7 worm cellular contexts compared by ENCODE assay signal in the genomic region with DNA sequence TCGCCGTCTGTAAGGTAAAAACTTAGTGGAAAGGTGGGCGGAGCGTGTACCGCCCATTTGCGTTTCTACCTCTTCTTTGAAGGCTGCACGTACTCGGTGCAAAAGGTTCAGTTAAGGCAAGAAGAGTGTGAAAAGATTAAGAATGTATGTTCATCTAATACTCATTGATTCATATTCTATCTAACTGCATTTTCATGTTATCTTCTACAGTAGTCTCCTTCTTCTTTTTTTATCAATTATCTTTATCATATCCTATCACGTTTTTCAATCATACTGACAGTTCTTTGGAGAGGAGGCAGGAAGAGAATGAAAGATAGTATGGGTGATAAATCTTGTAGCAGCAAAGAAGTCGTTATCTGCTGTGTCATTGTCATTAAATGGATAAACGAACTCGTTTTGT.
A peak's percentile ranks its signal among the peaks of the same experiment; 100 is the strongest.
TF ChIP-seq lines count a peak whose summit lies in the region.

No protein-coding gene starts in this region.

TF ChIP-seq in whole organism, L1 larva, 84 proteins besides CTCF, POLR2A, EP300 and RAD21 (continues in another document):
- TF ChIP-seq lsy-2 (tag; optimal IDR thresholded peaks at IDR 0.05; lab: Kevin White, UChicago) = peak; percentile 65 to 81
- no peak for TF ChIP-seq ceh-63 (GFP tag; optimal IDR thresholded peaks at IDR 0.05; lab: Kevin White, UChicago)
- no peak for TF ChIP-seq nhr-76 (tag; optimal IDR thresholded peaks at IDR 0.05; lab: Kevin White, UChicago)
- TF ChIP-seq nhr-71 (tag; optimal IDR thresholded peaks at IDR 0.05; lab: Kevin White, UChicago) = peak; percentile 82
- no peak for TF ChIP-seq unc-86 (tag; optimal IDR thresholded peaks at IDR 0.05; lab: Kevin White, UChicago)
- peak; percentile 65 for TF ChIP-seq nhr-47 (tag; optimal IDR thresholded peaks at IDR 0.05; lab: Kevin White, UChicago)
- TF ChIP-seq nhr-85 (tag; lab: Kevin White, UChicago) = peak; percentile 98
- no peak for TF ChIP-seq alr-1 (tag; optimal IDR thresholded peaks at IDR 0.05; lab: Kevin White, UChicago; ENCODE audit: borderline replicate concordance)
- TF ChIP-seq C16A3.4 (tag; optimal IDR thresholded peaks at IDR 0.05; lab: Kevin White, UChicago) = peak; percentile 34
- no peak for TF ChIP-seq efl-3 (GFP tag; optimal IDR thresholded peaks at IDR 0.05; lab: Kevin White, UChicago)
- peak; percentile 59 for TF ChIP-seq snu-23 (GFP tag; optimal IDR thresholded peaks at IDR 0.05; lab: Kevin White, UChicago)
- no peak for TF ChIP-seq fkh-8 (tag; optimal IDR thresholded peaks at IDR 0.05; lab: Kevin White, UChicago)
- no peak for TF ChIP-seq isw-1 (GFP tag; IDR thresholded peaks at IDR 0.05; lab: Robert Waterston, UW)

TF ChIP-seq in whole organism, L2 larva, 48 proteins besides CTCF, POLR2A, EP300 and RAD21 (continues in another document):
- TF ChIP-seq snpc-4 (tag; optimal IDR thresholded peaks at IDR 0.05; lab: Kevin White, UChicago) = no peak
- TF ChIP-seq peb-1 (tag; optimal IDR thresholded peaks at IDR 0.05; lab: Kevin White, UChicago) = no peak
- TF ChIP-seq mbf-1 (tag; optimal IDR thresholded peaks at IDR 0.05; lab: Kevin White, UChicago) = no peak
- no peak for TF ChIP-seq sem-4 (tag; optimal IDR thresholded peaks at IDR 0.05; lab: Kevin White, UChicago)
- peak; percentile 33 for TF ChIP-seq nhr-129 (tag; optimal IDR thresholded peaks at IDR 0.05; lab: Kevin White, UChicago)
- no peak for TF ChIP-seq ceh-16 (tag; optimal IDR thresholded peaks at IDR 0.05; lab: Kevin White, UChicago)
- TF ChIP-seq nhr-237 (tag; optimal IDR thresholded peaks at IDR 0.05; lab: Kevin White, UChicago) = no peak
- TF ChIP-seq dmd-4 (tag; optimal IDR thresholded peaks at IDR 0.05; lab: Kevin White, UChicago) = no peak
- no peak for TF ChIP-seq ztf-11 (tag; optimal IDR thresholded peaks at IDR 0.05; lab: Kevin White, UChicago)
- peak; percentile 73 for TF ChIP-seq egl-27 (tag; optimal IDR thresholded peaks at IDR 0.05; lab: Kevin White, UChicago)
- peak; percentile 46 for TF ChIP-seq fos-1 (tag; optimal IDR thresholded peaks at IDR 0.05; lab: Kevin White, UChicago)
- TF ChIP-seq skn-1 (tag; optimal IDR thresholded peaks at IDR 0.05; lab: Kevin White, UChicago) = no peak
- TF ChIP-seq ceh-82 (tag; optimal IDR thresholded peaks at IDR 0.05; lab: Kevin White, UChicago) = no peak

TF ChIP-seq in whole organism, L3 larva, 47 proteins besides CTCF, POLR2A, EP300 and RAD21 (continues in another document):
- TF ChIP-seq ztf-4 (tag; optimal IDR thresholded peaks at IDR 0.05; lab: Kevin White, UChicago) (no peak), nhr-28 (tag; optimal IDR thresholded peaks at IDR 0.05; lab: Kevin White, UChicago) (no peak), egl-5 (tag; optimal IDR thresholded peaks at IDR 0.05; lab: Kevin White, UChicago) (no peak), nhr-11 (tag; optimal IDR thresholded peaks at IDR 0.05; lab: Kevin White, UChicago) (no peak), fkh-10 (GFP tag; optimal IDR thresholded peaks at IDR 0.05; lab: Kevin White, UChicago) (no peak), pha-4 (tag; optimal IDR thresholded peaks at IDR 0.05; lab: Kevin White, UChicago) (no peak), ceh-16 (tag; optimal IDR thresholded peaks at IDR 0.05; lab: Kevin White, UChicago) (no peak), nhr-76 (tag; optimal IDR thresholded peaks at IDR 0.05; lab: Kevin White, UChicago) (no peak), ZK546.5 (tag; optimal IDR thresholded peaks at IDR 0.05; lab: Kevin White, UChicago) (no peak), eor-1 (tag; optimal IDR thresholded peaks at IDR 0.05; lab: Kevin White, UChicago) (no peak), nhr-67 (tag; optimal IDR thresholded peaks at IDR 0.05; lab: Kevin White, UChicago) (no peak), unc-39 (tag; optimal IDR thresholded peaks at IDR 0.05; lab: Kevin White, UChicago) (no peak), ama-1 (optimal IDR thresholded peaks at IDR 0.05; lab: Kevin White, UChicago) (no peak), mdl-1 (tag; optimal IDR thresholded peaks at IDR 0.05; lab: Kevin White, UChicago) (peak; percentile 59)

TF ChIP-seq in whole organism, L4 larva, 104 proteins besides CTCF, POLR2A, EP300 and RAD21 (continues in another document):
- TF ChIP-seq madf-5 (GFP tag; IDR thresholded peaks at IDR 0.05; lab: Robert Waterston, UW) (no peak), dpl-1 (GFP tag; optimal IDR thresholded peaks at IDR 0.05; lab: Kevin White, UChicago) (no peak), nhr-77 (tag; optimal IDR thresholded peaks at IDR 0.05; lab: Kevin White, UChicago) (no peak), mdl-1 (tag; optimal IDR thresholded peaks at IDR 0.05; lab: Kevin White, UChicago) (peak; percentile 31 to 86), tra-1 (GFP tag; IDR thresholded peaks at IDR 0.05; lab: Robert Waterston, UW) (peak; percentile 41; the same call in 1 of the 2 replicates), F49E8.2 (tag; optimal IDR thresholded peaks at IDR 0.05; lab: Kevin White, UChicago; ENCODE audit: borderline replicate concordance) (no peak), Y5F2A.4 (GFP tag; optimal IDR thresholded peaks at IDR 0.05; lab: Kevin White, UChicago) (no peak), tag-97 (GFP tag; IDR thresholded peaks at IDR 0.05; lab: Robert Waterston, UW) (no peak), saeg-2 (GFP tag; IDR thresholded peaks at IDR 0.05; lab: Robert Waterston, UW) (0 out of 2 replicates have a peak, but pooled peaks have one; percentile 15), daf-8 (GFP tag; IDR thresholded peaks at IDR 0.05; lab: Robert Waterston, UW) (no peak), snpc-4 (tag; optimal IDR thresholded peaks at IDR 0.05; lab: Kevin White, UChicago) (no peak), zfp-2 (tag; optimal IDR thresholded peaks at IDR 0.05; lab: Kevin White, UChicago) (no peak), unc-130 (GFP tag; optimal IDR thresholded peaks at IDR 0.05; lab: Kevin White, UChicago) (no peak)

TF ChIP-seq in whole organism, late embryonic, 69 proteins besides CTCF, POLR2A, EP300 and RAD21:
- TF ChIP-seq elt-2 (tag; optimal IDR thresholded peaks at IDR 0.05; lab: Kevin White, UChicago) (peak; percentile 15), elt-4 (tag; optimal IDR thresholded peaks at IDR 0.05; lab: Kevin White, UChicago) (no peak), sox-2 (GFP tag; IDR thresholded peaks at IDR 0.05; lab: Robert Waterston, UW) (no peak), lin-11 (tag; optimal IDR thresholded peaks at IDR 0.05; lab: Kevin White, UChicago) (no peak), pha-4 (tag; optimal IDR thresholded peaks at IDR 0.05; lab: Kevin White, UChicago) (no peak), unc-3 (GFP tag; conservative IDR thresholded peaks at IDR 0.05; lab: Robert Waterston, UW) (no peak), unc-3 (tag; optimal IDR thresholded peaks at IDR 0.05; lab: Kevin White, UChicago) (no peak), ceh-2 (tag; optimal IDR thresholded peaks at IDR 0.05; lab: Kevin White, UChicago) (no peak)

TF ChIP-seq in whole organism, mixed stage, embryonic, 35 proteins besides CTCF, POLR2A, EP300 and RAD21:
- TF ChIP-seq ceh-43 (GFP tag; optimal IDR thresholded peaks at IDR 0.05; lab: Kevin White, UChicago) (no peak), bed-3 (GFP tag; optimal IDR thresholded peaks at IDR 0.05; lab: Kevin White, UChicago) (no peak), nhr-76 (tag; optimal IDR thresholded peaks at IDR 0.05; lab: Kevin White, UChicago) (no peak), pha-4 (tag; optimal IDR thresholded peaks at IDR 0.05; lab: Kevin White, UChicago) (no peak), M03D4.4 (tag; optimal IDR thresholded peaks at IDR 0.05; lab: Kevin White, UChicago) (no peak), elt-3 (tag; optimal IDR thresholded peaks at IDR 0.05; lab: Kevin White, UChicago) (peak; percentile 79), lin-32 (GFP tag; optimal IDR thresholded peaks at IDR 0.05; lab: Kevin White, UChicago) (no peak), ham-2 (GFP tag; optimal IDR thresholded peaks at IDR 0.05; lab: Kevin White, UChicago) (peak; percentile 10), flh-1 (GFP tag; optimal IDR thresholded peaks at IDR 0.05; lab: Kevin White, UChicago) (no peak), elt-1 (tag; optimal IDR thresholded peaks at IDR 0.05; lab: Kevin White, UChicago; ENCODE audit: borderline replicate concordance, insufficient read depth) (peak; percentile 83), unc-62 (GFP tag; optimal IDR thresholded peaks at IDR 0.05; lab: Kevin White, UChicago) (peak; percentile 35)

TF ChIP-seq in whole organism, young adult, 124 proteins besides CTCF, POLR2A, EP300 and RAD21:
- no peak for TF ChIP-seq aptf-3 (GFP tag; IDR thresholded peaks at IDR 0.05; lab: Robert Waterston, UW)
- no peak for TF ChIP-seq rec-8 (tag; optimal IDR thresholded peaks at IDR 0.05; lab: Kevin White, UChicago)
- peak; percentile 22 for TF ChIP-seq F22D6.2 (tag; optimal IDR thresholded peaks at IDR 0.05; lab: Kevin White, UChicago)
- TF ChIP-seq madf-6 (GFP tag; IDR thresholded peaks at IDR 0.05; lab: Robert Waterston, UW) = no peak
- peak; percentile 18 for TF ChIP-seq attf-5 (GFP tag; optimal IDR thresholded peaks at IDR 0.05; lab: Kevin White, UChicago)
- TF ChIP-seq die-1 (tag; optimal IDR thresholded peaks at IDR 0.05; lab: Kevin White, UChicago) = peak; percentile 12
- 0 out of 2 replicates have a peak, but pooled peaks have one; percentile 11 for TF ChIP-seq rcor-1 (GFP tag; IDR thresholded peaks at IDR 0.05; lab: Robert Waterston, UW)
- peak; percentile 35; the same call in 1 of the 2 replicates for TF ChIP-seq hmg-1.2 (GFP tag; IDR thresholded peaks at IDR 0.05; lab: Robert Waterston, UW)
- no peak for TF ChIP-seq Y53G8AR.9 (GFP tag; conservative IDR thresholded peaks at IDR 0.05; lab: Robert Waterston, UW)
- TF ChIP-seq rpc-1 (optimal IDR thresholded peaks at IDR 0.05; lab: Kevin White, UChicago) = no peak
- no peak for TF ChIP-seq rpc-1 (tag; optimal IDR thresholded peaks at IDR 0.05; lab: Kevin White, UChicago)
- no peak for TF ChIP-seq cebp-1 (GFP tag; IDR thresholded peaks at IDR 0.05; lab: Robert Waterston, UW)
- peak; percentile 5 for TF ChIP-seq cebp-1 (tag; optimal IDR thresholded peaks at IDR 0.05; lab: Kevin White, UChicago)
- peak; percentile 7 for TF ChIP-seq atf-7 (tag; optimal IDR thresholded peaks at IDR 0.05; lab: Kevin White, UChicago)
- peak; percentile 60 for TF ChIP-seq nhr-80 (tag; optimal IDR thresholded peaks at IDR 0.05; lab: Kevin White, UChicago)
- TF ChIP-seq lin-40 (tag; optimal IDR thresholded peaks at IDR 0.05; lab: Kevin White, UChicago) = peak; percentile 60
- TF ChIP-seq somi-1 (GFP tag; optimal IDR thresholded peaks at IDR 0.05; lab: Kevin White, UChicago) = peak; percentile 81
- peak in 1 of 2 experiments; percentile 36 for TF ChIP-seq let-607 (tag; optimal IDR thresholded peaks at IDR 0.05; lab: Kevin White, UChicago)
- 0 out of 2 replicates have a peak, but pooled peaks have one; percentile 44 for TF ChIP-seq K11D2.4 (GFP tag; IDR thresholded peaks at IDR 0.05; lab: Robert Waterston, UW)
- TF ChIP-seq F37B4.10 (GFP tag; IDR thresholded peaks at IDR 0.05; lab: Robert Waterston, UW) = no peak
- peak; percentile 55 for TF ChIP-seq ztf-22 (GFP tag; optimal IDR thresholded peaks at IDR 0.05; lab: Kevin White, UChicago)
- TF ChIP-seq tbp1 (GFP tag; optimal IDR thresholded peaks at IDR 0.05; lab: Kevin White, UChicago) = peak; percentile 7
- TF ChIP-seq C06A6.2 (GFP tag; conservative IDR thresholded peaks at IDR 0.05; lab: Robert Waterston, UW) = 0 out of 2 replicates have a peak, but pooled peaks have one; percentile 41
- peak; percentile 48 for TF ChIP-seq ztf-26 (tag; optimal IDR thresholded peaks at IDR 0.05; lab: Kevin White, UChicago)
